Worm (Caenorhabditis elegans) whole organism, young adult: Measurements from ENCODE around the gene ubc-19.

ENCODE experiments used
- K12H6.12 ChIP-seq: fragments of 200-800 bp; sonication (Bioruptor generic); optimal IDR thresholded peaks from 2 replicates; lab custom pipeline; 2018; ENCODE audit warnings: mild to moderate bottlenecking, missing genetic modification characterization, missing compliant biosample characterization
- lin-54 ChIP-seq: fragments of 200-800 bp; sonication (Bioruptor generic); optimal IDR thresholded peaks from 2 replicates; lab custom pipeline; 2018; ENCODE audit warnings: mild to moderate bottlenecking, missing genetic modification characterization, missing compliant biosample characterization
- ztf-26 ChIP-seq: sonication (generic microtip); optimal IDR thresholded peaks from 2 replicates; lab custom pipeline; 2017; ENCODE audit warnings: missing genetic modification characterization, missing compliant biosample characterization

- no peak for TF ChIP-seq lin-54
- no peak for TF ChIP-seq K12H6.12 (tag; lab: Kevin White, UChicago)
- no peak for TF ChIP-seq ztf-26 (tag; lab: Kevin White, UChicago)
Observed at ce11 chrV:18650043-18650442, 39.5 kb downstream of the ubc-19 start, which contains the start of gene egas-2.
